Worm (Caenorhabditis elegans) whole organism, early embryonic: Measurements from ENCODE around the gene arx-3.

Source experiments
- F13C5.2 ChIP-seq: sonication (generic microtip); optimal IDR thresholded peaks from 2 replicates; lab custom pipeline; 2017; ENCODE audit warnings: mild to moderate bottlenecking, missing genetic modification characterization, inconsistent platforms, missing compliant biosample characterization
- aly-1 ChIP-seq: sonication (generic microtip); optimal IDR thresholded peaks from 2 replicates; lab custom pipeline; 2016; ENCODE audit warnings: missing genetic modification characterization, missing compliant biosample characterization
- ama-1 ChIP-seq: fragments of 150-350 bp; optimal IDR thresholded peaks from 2 replicates; lab custom pipeline; 2014
- ceh-13 ChIP-seq: fragments of 200-800 bp; sonication (Bioruptor generic); optimal IDR thresholded peaks from 2 replicates; lab custom pipeline; 2018; ENCODE audit warnings: mild to moderate bottlenecking, missing genetic modification characterization, missing compliant biosample characterization
- ets-7 ChIP-seq: sonication (generic microtip); optimal IDR thresholded peaks from 2 replicates; lab custom pipeline; 2016; ENCODE audit warnings: missing genotype, missing genetic modification characterization, missing compliant biosample characterization
- flt-1 ChIP-seq: fragments of 200-800 bp; sonication (Bioruptor generic); IDR thresholded peaks from 2 replicates; pipeline ENCODE4 v1.3.6; 2022; ENCODE audit warnings: missing genetic modification characterization, missing compliant biosample characterization
- hmbx-1 ChIP-seq: sonication (generic microtip); optimal IDR thresholded peaks from 2 replicates; lab custom pipeline; 2016; ENCODE audit warnings: mild to moderate bottlenecking, missing genetic modification characterization, missing compliant biosample characterization
- hmg-4 ChIP-seq: fragments of 200-800 bp; sonication (Bioruptor generic); optimal IDR thresholded peaks from 2 replicates; lab custom pipeline; 2018; ENCODE audit warnings: mild to moderate bottlenecking, missing genetic modification characterization, missing compliant biosample characterization
- hnd-1 ChIP-seq: sonication (generic microtip); optimal IDR thresholded peaks from 2 replicates; lab custom pipeline; 2016; ENCODE audit warnings: missing genetic modification characterization, missing compliant biosample characterization
- pes-1 ChIP-seq: fragments of 200-800 bp; sonication (Bioruptor generic); IDR thresholded peaks from 2 replicates; pipeline ENCODE4 v1.3.6; 2022; ENCODE audit warnings: missing genetic modification reagents, missing genetic modification characterization, missing compliant biosample characterization
- scrt-1 ChIP-seq: fragments of 200-800 bp; sonication (Bioruptor generic); IDR thresholded peaks from 2 replicates; pipeline ENCODE4 v1.3.6; 2022; ENCODE audit warnings: missing genetic modification characterization, missing compliant biosample characterization
- sea-1 ChIP-seq: fragments of 200-800 bp; sonication (Bioruptor generic); conservative IDR thresholded peaks from 2 replicates; pipeline ENCODE4 v1.3.6; 2022; ENCODE audit warnings: missing genetic modification characterization, missing compliant biosample characterization
- tbx-37 ChIP-seq: fragments of 200-800 bp; sonication (Bioruptor generic); conservative IDR thresholded peaks from 2 replicates; pipeline ENCODE4 v1.3.6; 2022; ENCODE audit warnings: missing genetic modification reagents, missing genetic modification characterization, missing compliant biosample characterization
- tra-4 ChIP-seq: sonication (generic microtip); optimal IDR thresholded peaks from 2 replicates; lab custom pipeline; 2017; ENCODE audit warnings: missing genetic modification characterization, missing compliant biosample characterization

ce11 chrIII:12030669-12031068, 27.6 kb downstream of the arx-3 start, which contains the start of gene Y79H2A.2:
- no peak for TF ChIP-seq ama-1
- no peak for TF ChIP-seq hmbx-1 (tag; lab: Kevin White, UChicago)
- no peak for TF ChIP-seq ets-7 (tag; lab: Kevin White, UChicago)
- TF ChIP-seq aly-1 (tag; lab: Kevin White, UChicago), result no peak
- no peak for TF ChIP-seq hnd-1
- no peak for TF ChIP-seq scrt-1
- no peak for TF ChIP-seq ceh-13 (GFP tag; lab: Kevin White, UChicago)
- no peak for TF ChIP-seq tbx-37 (GFP tag; lab: Robert Waterston, UW)
- TF ChIP-seq hmg-4 (GFP tag; lab: Kevin White, UChicago), result no peak
- TF ChIP-seq F13C5.2, result no peak
- no peak for TF ChIP-seq tra-4 (tag; lab: Kevin White, UChicago)
- TF ChIP-seq flt-1 (GFP tag; lab: Robert Waterston, UW), result no peak
- TF ChIP-seq pes-1 (GFP tag; lab: Robert Waterston, UW), result no peak
- no peak for TF ChIP-seq sea-1 (GFP tag; lab: Robert Waterston, UW)
